Worm (Caenorhabditis elegans): ENCODE data around the gene Y39F10C.1.

Y39F10C.1 gene

ce11 chrII:650321-651005 lies 24.9 kb upstream of the Y39F10C.1 start, which contains the start of the genes K07E8.7 and frpr-14:
Gene K07E8.7 (minus strand): TSS chrII:650367.
Gene frpr-14 (plus strand): TSS chrII:650955.
- TF ChIP-seq hmbx-1 (tag; optimal IDR thresholded peaks at IDR 0.05): no peak
- no peak for TF ChIP-seq tbx-37 (GFP tag; conservative IDR thresholded peaks at IDR 0.05)
- no peak for TF ChIP-seq ets-7 (tag; optimal IDR thresholded peaks at IDR 0.05)
- peak; percentile 34 for TF ChIP-seq F13C5.2 (tag; optimal IDR thresholded peaks at IDR 0.05)
- no peak for TF ChIP-seq ceh-13 (GFP tag; optimal IDR thresholded peaks at IDR 0.05)
- TF ChIP-seq hmg-4 (GFP tag; optimal IDR thresholded peaks at IDR 0.05): no peak
- no peak for TF ChIP-seq ama-1 (optimal IDR thresholded peaks at IDR 0.05)

- TF ChIP-seq hnd-1 (tag; optimal IDR thresholded peaks at IDR 0.05) (no peak), scrt-1 (GFP tag; IDR thresholded peaks at IDR 0.05) (no peak), sea-1 (GFP tag; conservative IDR thresholded peaks at IDR 0.05) (no peak), ceh-36 (tag; optimal IDR thresholded peaks at IDR 0.05) (peak; percentile 91)
Measured at ce11 chrII:651324-651723, 24.1 kb upstream of the Y39F10C.1 start.

- TF ChIP-seq tbx-11 (GFP tag; IDR thresholded peaks at IDR 0.05) (no peak), F13C5.2 (tag; optimal IDR thresholded peaks at IDR 0.05) (no peak), hmbx-1 (tag; optimal IDR thresholded peaks at IDR 0.05) (no peak), flt-1 (GFP tag; IDR thresholded peaks at IDR 0.05) (no peak), sea-1 (GFP tag; conservative IDR thresholded peaks at IDR 0.05) (no peak), aly-1 (tag; optimal IDR thresholded peaks at IDR 0.05) (no peak), tra-4 (tag; optimal IDR thresholded peaks at IDR 0.05) (no peak), hmg-4 (GFP tag; optimal IDR thresholded peaks at IDR 0.05) (no peak), scrt-1 (GFP tag; IDR thresholded peaks at IDR 0.05) (no peak), ets-7 (tag; optimal IDR thresholded peaks at IDR 0.05) (no peak), ceh-13 (GFP tag; optimal IDR thresholded peaks at IDR 0.05) (no peak), ceh-36 (tag; optimal IDR thresholded peaks at IDR 0.05) (no peak), B0310.2 (tag; optimal IDR thresholded peaks at IDR 0.05) (no peak)
Measured at ce11 chrII:658369-658768, 17.0 kb upstream of the Y39F10C.1 start, which contains the start of gene sdz-24. Gene sdz-24 (plus strand): TSS chrII:658669.

DNA sequence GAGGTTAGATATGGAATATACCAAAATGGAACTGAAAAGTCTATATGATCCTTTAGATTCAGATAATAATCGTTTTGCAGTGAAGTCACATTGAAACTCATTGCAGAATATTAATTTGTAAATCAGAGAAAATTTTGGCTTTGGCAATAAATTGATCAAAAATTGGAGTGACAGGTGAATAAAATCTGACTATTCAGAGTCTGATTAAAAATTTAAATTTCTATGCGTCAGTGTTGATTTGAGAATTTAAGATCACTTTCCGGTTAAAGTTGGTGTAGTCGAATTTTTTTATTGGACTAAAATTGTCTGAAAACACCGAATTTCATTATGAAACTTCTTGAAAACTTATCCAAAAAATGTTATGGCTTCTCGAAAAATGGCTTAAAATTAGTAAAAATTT lies 13.7 kb upstream of the Y39F10C.1 start, which contains the start of gene sri-45:
sri-45 (minus strand) TSS at position 101 of the 400 bp plus-strand sequence.
- TF ChIP-seq ceh-13 (GFP tag; optimal IDR thresholded peaks at IDR 0.05) (no peak), hmg-4 (GFP tag; optimal IDR thresholded peaks at IDR 0.05) (no peak), tbx-37 (GFP tag; conservative IDR thresholded peaks at IDR 0.05) (no peak), ama-1 (optimal IDR thresholded peaks at IDR 0.05) (no peak), ceh-36 (tag; optimal IDR thresholded peaks at IDR 0.05) (no peak), flt-1 (GFP tag; IDR thresholded peaks at IDR 0.05) (no peak), tbx-11 (GFP tag; IDR thresholded peaks at IDR 0.05) (no peak), tra-4 (tag; optimal IDR thresholded peaks at IDR 0.05) (no peak), ets-7 (tag; optimal IDR thresholded peaks at IDR 0.05) (no peak), scrt-1 (GFP tag; IDR thresholded peaks at IDR 0.05) (no peak)

- TF ChIP-seq ets-7 (tag; optimal IDR thresholded peaks at IDR 0.05): no peak
- TF ChIP-seq tra-4 (tag; optimal IDR thresholded peaks at IDR 0.05): no peak
- TF ChIP-seq F13C5.2 (tag; optimal IDR thresholded peaks at IDR 0.05): no peak
- no peak for TF ChIP-seq scrt-1 (GFP tag; IDR thresholded peaks at IDR 0.05)
- TF ChIP-seq ceh-36 (tag; optimal IDR thresholded peaks at IDR 0.05): no peak
- no peak for TF ChIP-seq aly-1 (tag; optimal IDR thresholded peaks at IDR 0.05)
- TF ChIP-seq ama-1 (optimal IDR thresholded peaks at IDR 0.05): no peak
- no peak for TF ChIP-seq pes-1 (GFP tag; IDR thresholded peaks at IDR 0.05)
- no peak for TF ChIP-seq flt-1 (GFP tag; IDR thresholded peaks at IDR 0.05)
- no peak for TF ChIP-seq sea-1 (GFP tag; conservative IDR thresholded peaks at IDR 0.05)
- TF ChIP-seq ceh-13 (GFP tag; optimal IDR thresholded peaks at IDR 0.05): no peak
- no peak for TF ChIP-seq hmg-4 (GFP tag; optimal IDR thresholded peaks at IDR 0.05)
- no peak for TF ChIP-seq tbx-37 (GFP tag; conservative IDR thresholded peaks at IDR 0.05)
- no peak for TF ChIP-seq hnd-1 (tag; optimal IDR thresholded peaks at IDR 0.05)
- no peak for TF ChIP-seq B0310.2 (tag; optimal IDR thresholded peaks at IDR 0.05)
- TF ChIP-seq tbx-11 (GFP tag; IDR thresholded peaks at IDR 0.05): no peak
- TF ChIP-seq hmbx-1 (tag; optimal IDR thresholded peaks at IDR 0.05): no peak
Measured at ce11 chrII:667864-668263, 7.5 kb upstream of the Y39F10C.1 start.

- no peak for TF ChIP-seq hnd-1 (tag; optimal IDR thresholded peaks at IDR 0.05)
- TF ChIP-seq sea-1 (GFP tag; conservative IDR thresholded peaks at IDR 0.05): no peak
- TF ChIP-seq tbx-11 (GFP tag; IDR thresholded peaks at IDR 0.05): no peak
- no peak for TF ChIP-seq ceh-36 (tag; optimal IDR thresholded peaks at IDR 0.05)
- TF ChIP-seq flt-1 (GFP tag; IDR thresholded peaks at IDR 0.05): no peak
- TF ChIP-seq hmbx-1 (tag; optimal IDR thresholded peaks at IDR 0.05): no peak
- no peak for TF ChIP-seq hmg-4 (GFP tag; optimal IDR thresholded peaks at IDR 0.05)
- TF ChIP-seq ama-1 (optimal IDR thresholded peaks at IDR 0.05): no peak
- no peak for TF ChIP-seq F13C5.2 (tag; optimal IDR thresholded peaks at IDR 0.05)
- TF ChIP-seq aly-1 (tag; optimal IDR thresholded peaks at IDR 0.05): no peak
- no peak for TF ChIP-seq tbx-37 (GFP tag; conservative IDR thresholded peaks at IDR 0.05)
- no peak for TF ChIP-seq pes-1 (GFP tag; IDR thresholded peaks at IDR 0.05)
- TF ChIP-seq ceh-13 (GFP tag; optimal IDR thresholded peaks at IDR 0.05): no peak
- no peak for TF ChIP-seq tra-4 (tag; optimal IDR thresholded peaks at IDR 0.05)
- no peak for TF ChIP-seq B0310.2 (tag; optimal IDR thresholded peaks at IDR 0.05)
- TF ChIP-seq ets-7 (tag; optimal IDR thresholded peaks at IDR 0.05): no peak
Measured at ce11 chrII:671025-671424, 4.4 kb upstream of the Y39F10C.1 start, which contains the start of gene sri-46. Gene sri-46 (minus strand): TSS chrII:671125.

DNA sequence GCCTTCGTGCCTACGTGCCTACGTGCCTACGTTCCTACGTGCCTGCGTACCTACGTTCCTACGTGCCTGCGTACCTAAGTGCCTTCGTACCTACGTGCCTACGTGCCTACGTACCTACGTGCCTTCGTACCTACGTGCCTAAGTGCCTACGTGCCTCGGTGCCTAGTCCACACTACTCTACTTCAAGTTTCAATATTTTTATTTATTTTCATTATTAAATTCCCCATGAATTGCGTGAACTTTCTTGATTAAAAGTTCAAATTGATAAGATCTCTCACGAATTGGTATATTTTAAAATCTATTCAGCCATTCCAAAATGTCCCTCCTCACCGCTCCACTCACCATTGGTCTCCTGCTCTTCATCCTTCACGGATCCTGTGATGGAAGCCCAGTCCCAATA lies 1.3 kb upstream of the Y39F10C.1 start, which contains the start of gene Y39F10C.3:
Y39F10C.3 (plus strand) TSS at position 301 of the 400 bp plus-strand sequence.
- TF ChIP-seq F13C5.2 (tag; optimal IDR thresholded peaks at IDR 0.05) (no peak), ceh-13 (GFP tag; optimal IDR thresholded peaks at IDR 0.05) (no peak)

ce11 chrII:675822-676221 lies 419 bp downstream of the Y39F10C.1 start:
- TF ChIP-seq ama-1 (optimal IDR thresholded peaks at IDR 0.05): no peak
- no peak for TF ChIP-seq tbx-37 (GFP tag; conservative IDR thresholded peaks at IDR 0.05)
- no peak for TF ChIP-seq aly-1 (tag; optimal IDR thresholded peaks at IDR 0.05)
- no peak for TF ChIP-seq F13C5.2 (tag; optimal IDR thresholded peaks at IDR 0.05)
- no peak for TF ChIP-seq hnd-1 (tag; optimal IDR thresholded peaks at IDR 0.05)
- TF ChIP-seq B0310.2 (tag; optimal IDR thresholded peaks at IDR 0.05): no peak
- TF ChIP-seq sea-1 (GFP tag; conservative IDR thresholded peaks at IDR 0.05): no peak
- TF ChIP-seq hmg-4 (GFP tag; optimal IDR thresholded peaks at IDR 0.05): no peak
- no peak for TF ChIP-seq ceh-36 (tag; optimal IDR thresholded peaks at IDR 0.05)
- no peak for TF ChIP-seq pes-1 (GFP tag; IDR thresholded peaks at IDR 0.05)
- TF ChIP-seq scrt-1 (GFP tag; IDR thresholded peaks at IDR 0.05): no peak
- no peak for TF ChIP-seq hmbx-1 (tag; optimal IDR thresholded peaks at IDR 0.05)
- TF ChIP-seq flt-1 (GFP tag; IDR thresholded peaks at IDR 0.05): no peak
